Worm (Caenorhabditis elegans): Measurements from ENCODE around the gene K01A11.1.

DNA sequence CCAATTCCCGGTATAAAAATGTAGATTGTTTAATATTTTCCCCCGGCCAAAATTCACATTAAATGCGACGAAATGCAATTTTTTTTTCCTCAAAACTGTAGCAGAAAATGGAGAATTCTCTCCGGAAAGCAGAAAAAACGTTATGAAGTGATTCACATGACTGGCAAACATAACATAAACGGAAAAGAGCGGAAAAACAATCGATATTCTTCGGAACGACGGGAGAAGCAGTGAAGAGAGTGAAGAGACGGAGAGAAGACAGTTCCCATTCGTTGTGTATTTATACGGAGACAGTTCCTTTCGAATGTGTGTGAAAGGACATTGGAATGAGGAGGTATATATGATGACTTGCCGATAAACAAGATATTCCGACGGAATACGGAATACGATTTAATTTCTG, 36.2 kb downstream of the K01A11.1 start:
- no peak for TF ChIP-seq unc-62 (GFP tag; optimal IDR thresholded peaks at IDR 0.05 in 1 of 2)
- TF ChIP-seq unc-62 (tag; optimal IDR thresholded peaks at IDR 0.05), result no peak
- TF ChIP-seq ztf-11 (tag; optimal IDR thresholded peaks at IDR 0.05), result no peak
- TF ChIP-seq fos-1 (tag; optimal IDR thresholded peaks at IDR 0.05), result no peak
- no peak for TF ChIP-seq dmd-6 (GFP tag; IDR thresholded peaks at IDR 0.05)
- TF ChIP-seq pha-4 (GFP tag; IDR thresholded peaks at IDR 0.05), result no peak
- no peak for TF ChIP-seq pha-4 (tag; optimal IDR thresholded peaks at IDR 0.05)
- no peak for TF ChIP-seq skn-1 (tag; optimal IDR thresholded peaks at IDR 0.05)
- TF ChIP-seq ama-1 (optimal IDR thresholded peaks at IDR 0.05), result no peak
- no peak for TF ChIP-seq zag-1 (tag; optimal IDR thresholded peaks at IDR 0.05)
- TF ChIP-seq fkh-10 (GFP tag; optimal IDR thresholded peaks at IDR 0.05), result no peak
- TF ChIP-seq R02D3.7 (tag; optimal IDR thresholded peaks at IDR 0.05), result no peak
- no peak for TF ChIP-seq nhr-10 (tag; optimal IDR thresholded peaks at IDR 0.05)
- no peak for TF ChIP-seq nhr-28 (tag; optimal IDR thresholded peaks at IDR 0.05)

All from whole organism, L4 larva.